Worm (Caenorhabditis elegans): ENCODE measurements around the gene unc-52.

ce11 chrII:14704204-14704603 is 19.9 kb upstream of the unc-52 start:
- no peak for TF ChIP-seq elt-2 (tag; optimal IDR thresholded peaks at IDR 0.05)
- no peak for TF ChIP-seq nhr-76 (tag; optimal IDR thresholded peaks at IDR 0.05)
- no peak for TF ChIP-seq ZK546.5 (tag; optimal IDR thresholded peaks at IDR 0.05)
- TF ChIP-seq elt-3 (tag; optimal IDR thresholded peaks at IDR 0.05): no peak
- no peak for TF ChIP-seq jun-1 (tag; optimal IDR thresholded peaks at IDR 0.05)
- TF ChIP-seq zag-1 (tag; optimal IDR thresholded peaks at IDR 0.05): no peak
- TF ChIP-seq nfya-1 (tag; optimal IDR thresholded peaks at IDR 0.05; ENCODE audit: insufficient read depth): no peak
- no peak for TF ChIP-seq nhr-11 (tag; optimal IDR thresholded peaks at IDR 0.05)
- no peak for TF ChIP-seq daf-12 (tag; optimal IDR thresholded peaks at IDR 0.05)
- TF ChIP-seq fos-1 (tag; optimal IDR thresholded peaks at IDR 0.05): no peak
- TF ChIP-seq nhr-23 (tag; optimal IDR thresholded peaks at IDR 0.05): peak; percentile 68

Measured in whole organism, L3 larva.